Worm (Caenorhabditis elegans): ENCODE measurements around the gene srsx-28.

DNA sequence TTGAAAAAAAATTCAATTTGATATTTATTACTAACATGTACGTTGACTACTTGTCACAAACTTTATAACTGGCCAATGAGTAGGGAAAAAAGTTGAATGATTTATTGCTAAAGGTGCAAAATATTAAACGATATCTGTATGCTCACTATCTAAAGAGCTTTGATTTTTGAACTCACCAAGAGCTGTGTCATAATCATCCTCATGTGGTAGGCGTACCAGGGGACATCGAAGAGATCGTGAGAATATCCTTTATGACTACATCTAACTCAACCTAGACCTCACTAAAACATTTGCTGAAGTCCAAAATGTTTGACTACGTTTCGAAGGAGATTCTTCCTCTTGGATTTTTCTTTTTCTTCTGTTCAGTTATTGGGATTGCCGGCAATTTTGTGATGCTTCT lies at the start of gene srsx-28:
- TF ChIP-seq flt-1 (GFP tag; IDR thresholded peaks at IDR 0.05) (no peak), pes-1 (GFP tag; IDR thresholded peaks at IDR 0.05) (no peak), tbx-11 (GFP tag; IDR thresholded peaks at IDR 0.05) (no peak), ama-1 (optimal IDR thresholded peaks at IDR 0.05) (no peak), hmbx-1 (tag; optimal IDR thresholded peaks at IDR 0.05) (no peak), hmg-4 (GFP tag; optimal IDR thresholded peaks at IDR 0.05) (no peak), F13C5.2 (tag; optimal IDR thresholded peaks at IDR 0.05) (no peak), scrt-1 (GFP tag; IDR thresholded peaks at IDR 0.05) (no peak)

Data from whole organism, early embryonic.